Worm (Caenorhabditis elegans) whole organism, L4 larva: ENCODE results near the gene jbts-14.

Experiments
- lsy-2 ChIP-seq, 2 experiments: fragments of 150-350 bp in 1 of 2; sonication (generic microtip) in 1 of 2; optimal IDR thresholded peaks; 2 replicates each; lab custom pipeline; 2014 to 2017; ENCODE audit warnings: missing biosample characterization in 2 of 2, missing genetic modification characterization in 2 of 2
- nhr-77 ChIP-seq: fragments of 150-350 bp; optimal IDR thresholded peaks from 2 replicates; lab custom pipeline; 2014; ENCODE audit warnings: missing biosample characterization, missing genetic modification characterization

DNA sequence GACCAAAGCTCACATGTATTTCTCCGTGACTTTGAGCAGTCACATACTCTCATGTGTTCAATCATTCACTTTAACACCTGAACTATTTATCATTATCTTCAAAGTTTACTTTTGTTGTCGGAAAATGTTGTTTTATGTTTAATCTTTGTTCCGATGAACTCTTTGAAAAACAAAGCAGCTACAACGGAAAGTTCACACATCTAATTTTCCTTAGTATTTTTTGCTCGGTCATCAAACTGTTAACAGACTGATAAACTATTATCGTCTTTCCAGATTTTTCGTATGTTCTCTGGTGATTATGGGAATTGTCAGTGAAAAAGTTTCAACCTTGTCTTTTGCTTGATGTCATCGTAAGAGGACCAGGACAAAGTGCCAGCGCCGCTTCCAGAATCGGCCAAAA, 51.9 kb downstream of the jbts-14 start:
- no peak for TF ChIP-seq nhr-77 (tag; lab: Kevin White, UChicago)
- no peak for TF ChIP-seq lsy-2 (tag; optimal IDR thresholded peaks at IDR 0.05; lab: Kevin White, UChicago)
